Worm (Caenorhabditis elegans) whole organism, L4 larva: Measurements from ENCODE around the gene F53A3.1.

Experiments
- F10B5.3 ChIP-seq: sonication (generic microtip); optimal IDR thresholded peaks from 2 replicates; lab custom pipeline; 2016; ENCODE audit warnings: mild to moderate bottlenecking, missing genetic modification characterization, missing compliant biosample characterization
- F37D6.2 ChIP-seq: sonication (generic microtip); optimal IDR thresholded peaks from 2 replicates; lab custom pipeline; 2016; ENCODE audit warnings: mild to moderate bottlenecking, missing genetic modification characterization, missing compliant biosample characterization
- F49E8.2 ChIP-seq: sonication (generic microtip); optimal IDR thresholded peaks from 2 replicates; lab custom pipeline; 2016; ENCODE audit warnings: missing compliant biosample characterization, mild to moderate bottlenecking, missing genetic modification characterization, borderline replicate concordance
- Y105C5A.15 ChIP-seq: fragments of 200-800 bp; sonication (Bioruptor generic); IDR thresholded peaks from 2 replicates; pipeline ENCODE4 v1.3.6; 2022; ENCODE audit warnings: missing genetic modification characterization, missing compliant biosample characterization
- ZK337.2 ChIP-seq: fragments of 200-800 bp; sonication (Bioruptor generic); IDR thresholded peaks from 2 replicates; pipeline ENCODE4 v1.3.6; 2022; ENCODE audit warnings: missing genetic modification reagents, missing genetic modification characterization, missing compliant biosample characterization
- ZK546.5 ChIP-seq, 2 experiments: sonication (generic microtip); optimal IDR thresholded peaks; 2 replicates each; lab custom pipeline; 2017; ENCODE audit warnings: missing biosample characterization in 2 of 2, missing genetic modification characterization in 2 of 2
- aha-1 ChIP-seq: fragments of 150-350 bp; peaks from one replicate; lab custom pipeline; 2014; ENCODE audit warnings: missing biosample characterization, missing genetic modification characterization
- arid-1 ChIP-seq: fragments of 200-800 bp; sonication (Bioruptor generic); conservative IDR thresholded peaks from 2 replicates; pipeline ENCODE4 v1.3.6; 2022; ENCODE audit warnings: missing genetic modification reagents, missing genetic modification characterization, missing compliant biosample characterization
- ceh-20 ChIP-seq: fragments of 200-800 bp; sonication (Bioruptor generic); IDR thresholded peaks from 2 replicates; pipeline ENCODE4 v1.3.6; 2022; ENCODE audit warnings: missing genetic modification reagents, missing genetic modification characterization, missing compliant biosample characterization
- ceh-44 ChIP-seq: fragments of 200-800 bp; sonication (Bioruptor generic); IDR thresholded peaks from 2 replicates; pipeline ENCODE4 v1.3.6; 2022; ENCODE audit warnings: missing genetic modification reagents, missing genetic modification characterization, missing compliant biosample characterization
- ceh-62 ChIP-seq: sonication (generic microtip); optimal IDR thresholded peaks from 2 replicates; lab custom pipeline; 2017; ENCODE audit warnings: missing biosample characterization, missing genetic modification characterization
- cey-2 ChIP-seq: sonication (generic microtip); optimal IDR thresholded peaks from 3 replicates; lab custom pipeline; 2017; ENCODE audit warnings: missing genetic modification characterization, mild to moderate bottlenecking, missing compliant biosample characterization, antibody characterized with exemption, borderline replicate concordance; ENCODE audit not compliant: insufficient read depth
- dmd-6 ChIP-seq: fragments of 200-800 bp; sonication (Bioruptor generic); IDR thresholded peaks from 2 replicates; pipeline ENCODE4 v1.3.6; 2022; ENCODE audit warnings: missing genetic modification reagents, missing genetic modification characterization, missing compliant biosample characterization
- dmd-9 ChIP-seq: fragments of 200-800 bp; sonication (Bioruptor generic); IDR thresholded peaks from 2 replicates; pipeline ENCODE4 v1.3.6; 2022; ENCODE audit warnings: missing genetic modification reagents, missing genetic modification characterization, missing compliant biosample characterization
- duxl-1 ChIP-seq: sonication (generic microtip); optimal IDR thresholded peaks from 2 replicates; lab custom pipeline; 2016; ENCODE audit warnings: mild to moderate bottlenecking, missing genetic modification characterization, moderate library complexity, missing compliant biosample characterization; ENCODE audit not compliant: poor library complexity
- dve-1 ChIP-seq: sonication (generic microtip); optimal IDR thresholded peaks from 2 replicates; lab custom pipeline; 2017; ENCODE audit warnings: antibody characterized with exemption, mild to moderate bottlenecking, missing genetic modification characterization, missing compliant biosample characterization; ENCODE audit not compliant: insufficient read depth
- egl-43 ChIP-seq: fragments of 200-800 bp; sonication (Bioruptor generic); IDR thresholded peaks from 2 replicates; pipeline ENCODE4 v1.3.6; 2022; ENCODE audit warnings: missing genetic modification reagents, missing genetic modification characterization, missing compliant biosample characterization
- gei-8 ChIP-seq: fragments of 200-800 bp; sonication (Bioruptor generic); optimal IDR thresholded peaks from 2 replicates; lab custom pipeline; 2018; ENCODE audit warnings: mild to moderate bottlenecking, missing genetic modification characterization, missing compliant biosample characterization
- hif-1 ChIP-seq, 2 experiments: sonication (generic microtip); optimal IDR thresholded peaks; 2 replicates each; lab custom pipeline; 2016 to 2017; ENCODE audit warnings: missing compliant biosample characterization in 2 of 2, missing genetic modification characterization in 2 of 2, missing genetic modification reagents in 2 of 2, missing genotype in 2 of 2, mild to moderate bottlenecking in 1 of 2
- hlh-11 ChIP-seq: fragments of 200-800 bp; sonication (Bioruptor generic); optimal IDR thresholded peaks from 2 replicates; lab custom pipeline; 2018; ENCODE audit warnings: mild to moderate bottlenecking, missing genetic modification characterization, missing compliant biosample characterization
- hlh-30 ChIP-seq: sonication (generic microtip); optimal IDR thresholded peaks from 2 replicates; lab custom pipeline; 2017; ENCODE audit warnings: antibody characterized with exemption, mild to moderate bottlenecking, missing genetic modification characterization, missing compliant biosample characterization; ENCODE audit not compliant: insufficient read depth
- jun-1 ChIP-seq: fragments of 150-350 bp; optimal IDR thresholded peaks from 2 replicates; lab custom pipeline; 2014; ENCODE audit warnings: missing biosample characterization, missing genetic modification reagents, missing genetic modification characterization
- lim-7 ChIP-seq: fragments of 200-800 bp; sonication (Bioruptor generic); IDR thresholded peaks from 2 replicates; pipeline ENCODE4 v1.3.6; 2022; ENCODE audit warnings: missing genetic modification characterization, missing compliant biosample characterization
- lin-1 ChIP-seq: fragments of 200-800 bp; sonication (Bioruptor generic); IDR thresholded peaks from 2 replicates; pipeline ENCODE4 v1.3.6; 2022; ENCODE audit warnings: missing genetic modification reagents, missing genetic modification characterization, missing compliant biosample characterization
- lin-13 ChIP-seq: fragments of 150-350 bp; optimal IDR thresholded peaks from 2 replicates; lab custom pipeline; 2014; ENCODE audit warnings: missing biosample characterization, missing genetic modification reagents, missing genetic modification characterization
- lin-38 ChIP-seq: fragments of 200-800 bp; sonication (Bioruptor generic); IDR thresholded peaks from 2 replicates; pipeline ENCODE4 v1.3.6; 2022; ENCODE audit warnings: missing genetic modification reagents, missing genetic modification characterization, missing compliant biosample characterization
- lsy-2 ChIP-seq, 2 experiments: fragments of 150-350 bp in 1 of 2; sonication (generic microtip) in 1 of 2; optimal IDR thresholded peaks; 2 replicates each; lab custom pipeline; 2014 to 2017; ENCODE audit warnings: missing biosample characterization in 2 of 2, missing genetic modification characterization in 2 of 2
- mep-1 ChIP-seq: fragments of 150-350 bp; sonication (generic microtip); optimal IDR thresholded peaks from 3 replicates; lab custom pipeline; 2014; ENCODE audit warnings: missing biosample characterization, missing genetic modification characterization
- mes-2 ChIP-seq: sonication (generic microtip); optimal IDR thresholded peaks from 2 replicates; lab custom pipeline; 2016; ENCODE audit warnings: missing genotype, mild to moderate bottlenecking, missing genetic modification characterization, missing compliant biosample characterization; ENCODE audit not compliant: poor library complexity, severe bottlenecking
- nhr-10 ChIP-seq: fragments of 150-350 bp; optimal IDR thresholded peaks from 2 replicates; lab custom pipeline; 2014; ENCODE audit warnings: missing biosample characterization, missing genetic modification characterization
- nhr-11 ChIP-seq: fragments of 150-350 bp; optimal IDR thresholded peaks from 2 replicates; lab custom pipeline; 2014; ENCODE audit warnings: missing biosample characterization, missing genetic modification characterization
- nhr-111 ChIP-seq: fragments of 200-800 bp; sonication (Bioruptor generic); optimal IDR thresholded peaks from 2 replicates; lab custom pipeline; 2018; ENCODE audit warnings: mild to moderate bottlenecking, missing genetic modification characterization, missing compliant biosample characterization
- nhr-25 ChIP-seq: sonication (generic microtip); optimal IDR thresholded peaks from 2 replicates; lab custom pipeline; 2017; ENCODE audit warnings: missing genetic modification characterization, mild to moderate bottlenecking, missing compliant biosample characterization, antibody characterized with exemption, moderate library complexity, borderline replicate concordance; ENCODE audit not compliant: insufficient read depth
- nhr-42 ChIP-seq: fragments of 200-800 bp; sonication (Bioruptor generic); IDR thresholded peaks from 2 replicates; pipeline ENCODE4 v1.3.6; 2022; ENCODE audit warnings: missing genetic modification characterization, missing compliant biosample characterization
- pha-4 ChIP-seq, 2 experiments: fragments of 150-350 bp in 1 of 2; fragments of 200-800 bp in 1 of 2; sonication (Bioruptor generic) in 1 of 2; IDR thresholded peaks in 1 of 2; optimal IDR thresholded peaks in 1 of 2; 2 replicates each; pipeline versions ENCODE4 v1.3.6 to Lab custom; 2014 to 2022; ENCODE audit warnings: missing genetic modification characterization in 2 of 2, missing genetic modification reagents in 2 of 2, missing biosample characterization in 1 of 2, missing compliant biosample characterization in 1 of 2
- php-3 ChIP-seq: fragments of 200-800 bp; sonication (Bioruptor generic); IDR thresholded peaks from 2 replicates; pipeline ENCODE4 v1.3.6; 2022; ENCODE audit warnings: missing genetic modification reagents, missing genetic modification characterization, missing compliant biosample characterization
- rbr-2 ChIP-seq: sonication (generic microtip); optimal IDR thresholded peaks from 2 replicates; lab custom pipeline; 2016; ENCODE audit warnings: missing genotype, missing genetic modification characterization, missing compliant biosample characterization
- saeg-2 ChIP-seq: fragments of 200-800 bp; sonication (Bioruptor generic); IDR thresholded peaks from 2 replicates; pipeline ENCODE4 v1.3.6; 2022; ENCODE audit warnings: missing genetic modification reagents, missing genetic modification characterization, missing compliant biosample characterization
- sdz-12 ChIP-seq: fragments of 200-800 bp; sonication (Bioruptor generic); optimal IDR thresholded peaks from 2 replicates; lab custom pipeline; 2018; ENCODE audit warnings: mild to moderate bottlenecking, missing genetic modification characterization, missing compliant biosample characterization
- spr-1 ChIP-seq: sonication (generic microtip); optimal IDR thresholded peaks from 2 replicates; lab custom pipeline; 2016; ENCODE audit warnings: mild to moderate bottlenecking, missing genetic modification characterization, missing compliant biosample characterization
- tra-1 ChIP-seq: fragments of 200-800 bp; sonication (Bioruptor generic); IDR thresholded peaks from 2 replicates; pipeline ENCODE4 v1.3.6; 2022; ENCODE audit warnings: missing genetic modification reagents, missing genetic modification characterization, missing compliant biosample characterization
- unc-39 ChIP-seq: sonication (generic microtip); optimal IDR thresholded peaks from 2 replicates; lab custom pipeline; 2017; ENCODE audit warnings: missing biosample characterization, missing genetic modification characterization
- unc-62 ChIP-seq, 3 experiments: fragments of 150-350 bp in 1 of 3; sonication (generic microtip); optimal IDR thresholded peaks in 2 of 3; peaks in 1 of 3; 1 replicate in 1 of 3; 2 replicates in 2 of 3; lab custom pipeline; 2014 to 2017; ENCODE audit warnings: missing biosample characterization in 3 of 3, missing genetic modification characterization in 3 of 3, missing genetic modification reagents in 3 of 3, missing genotype in 1 of 3
- zip-2 ChIP-seq: fragments of 150-350 bp; optimal IDR thresholded peaks from 2 replicates; lab custom pipeline; 2014; ENCODE audit warnings: missing biosample characterization, missing genetic modification characterization
- ztf-7 ChIP-seq: fragments of 150-350 bp; optimal IDR thresholded peaks from 2 replicates; lab custom pipeline; 2014; ENCODE audit warnings: missing biosample characterization, missing genetic modification characterization

Gene F53A3.1

DNA sequence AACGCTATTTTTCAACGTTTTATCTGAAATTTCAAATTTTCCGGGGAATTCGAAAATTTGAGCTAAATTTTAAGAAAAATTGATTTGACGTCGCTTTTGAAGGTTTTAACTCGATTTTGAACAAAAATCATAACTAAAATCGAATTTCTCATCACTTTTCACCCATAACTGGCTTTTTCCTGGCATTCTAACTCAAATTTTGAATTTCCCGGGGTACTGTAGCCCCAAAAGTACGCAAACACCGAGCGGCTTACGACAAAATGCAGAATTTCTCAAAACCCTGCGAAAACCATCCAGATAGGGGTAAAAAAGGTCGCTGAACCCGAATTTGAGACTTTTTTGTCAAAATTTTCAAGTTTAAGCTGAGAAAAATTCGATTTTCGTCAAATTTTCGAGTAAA is 16.2 kb downstream of the F53A3.1 start:
- TF ChIP-seq jun-1 (tag; lab: Kevin White, UChicago) (no peak), gei-8 (GFP tag; lab: Kevin White, UChicago) (no peak), lin-13 (peak; percentile 5), unc-62 (GFP tag; optimal IDR thresholded peaks at IDR 0.05 in 1 of 2; lab: Kevin White, UChicago) (peak in 1 of 2 experiments; percentile 62), unc-62 (tag; optimal IDR thresholded peaks at IDR 0.05; lab: Kevin White, UChicago) (no peak), mep-1 (tag; lab: Kevin White, UChicago) (no peak), spr-1 (tag; lab: Kevin White, UChicago) (no peak), ZK546.5 (tag; optimal IDR thresholded peaks at IDR 0.05; lab: Kevin White, UChicago) (no peak), nhr-111 (GFP tag; lab: Kevin White, UChicago) (no peak), ceh-62 (tag; lab: Kevin White, UChicago) (no peak), lsy-2 (tag; optimal IDR thresholded peaks at IDR 0.05; lab: Kevin White, UChicago) (peak in 1 of 2 experiments; percentile 2)

DNA sequence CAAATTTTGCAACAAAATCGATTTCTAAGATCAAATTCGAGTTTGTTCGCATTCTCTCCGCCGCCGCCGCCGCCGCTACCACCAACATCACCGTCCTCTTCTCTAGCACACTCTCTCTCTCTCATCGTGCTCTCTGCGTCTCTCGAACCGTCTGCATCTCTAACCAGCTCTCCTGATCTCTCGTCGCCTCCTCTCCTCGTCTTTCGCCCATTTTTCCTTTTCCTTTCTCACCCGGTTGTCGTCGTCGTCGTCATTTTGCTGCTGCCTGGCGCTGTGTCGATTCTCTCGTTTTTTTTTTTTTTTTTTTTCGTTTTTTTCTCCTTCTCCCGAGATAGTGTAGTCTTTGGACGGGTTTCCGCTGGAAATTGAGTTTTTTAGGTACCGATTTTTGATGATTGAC is 17.0 kb downstream of the F53A3.1 start:
- TF ChIP-seq hlh-11, result peak; percentile 99
- peak; percentile 81 for TF ChIP-seq cey-2
- peak in 1 of 2 experiments; percentile 76 for TF ChIP-seq hif-1 (tag; optimal IDR thresholded peaks at IDR 0.05; lab: Kevin White, UChicago)
- TF ChIP-seq dve-1 (tag; lab: Kevin White, UChicago), result peak; percentile 83
- TF ChIP-seq lin-38 (GFP tag; lab: Robert Waterston, UW), result peak; percentile 73
- TF ChIP-seq mes-2 (tag; lab: Kevin White, UChicago), result peak; percentile 74
- TF ChIP-seq arid-1 (GFP tag; lab: Robert Waterston, UW), result peak; percentile 72
- TF ChIP-seq dmd-9 (GFP tag; lab: Robert Waterston, UW), result peak; percentile 4; the same call in 1 of the 2 replicates
- TF ChIP-seq ceh-44, result no peak
- no peak for TF ChIP-seq ZK546.5 (tag; optimal IDR thresholded peaks at IDR 0.05; lab: Kevin White, UChicago)
- TF ChIP-seq php-3 (GFP tag; lab: Robert Waterston, UW), result peak; percentile 47; the same call in 1 of the 2 replicates
- TF ChIP-seq pha-4 (GFP tag; IDR thresholded peaks at IDR 0.05; lab: Robert Waterston, UW), result peak; percentile 95
- TF ChIP-seq pha-4 (tag; optimal IDR thresholded peaks at IDR 0.05; lab: Kevin White, UChicago), result no peak
- no peak for TF ChIP-seq F49E8.2 (tag; lab: Kevin White, UChicago)
- peak; percentile 73 for TF ChIP-seq F37D6.2
- peak; percentile 92 for TF ChIP-seq lin-1 (GFP tag; lab: Robert Waterston, UW)
- TF ChIP-seq duxl-1 (tag; lab: Kevin White, UChicago), result peak; percentile 43
- peak; percentile 92 for TF ChIP-seq gei-8 (GFP tag; lab: Kevin White, UChicago)
- peak; percentile 88 for TF ChIP-seq nhr-11
- TF ChIP-seq ceh-20, result peak; percentile 97
- TF ChIP-seq mep-1 (tag; lab: Kevin White, UChicago), result peak; percentile 88
- TF ChIP-seq zip-2, result no peak
- TF ChIP-seq Y105C5A.15 (GFP tag; lab: Robert Waterston, UW), result no peak
- peak; percentile 90 for TF ChIP-seq hlh-30 (tag; lab: Kevin White, UChicago)
- TF ChIP-seq tra-1 (GFP tag; lab: Robert Waterston, UW), result peak; percentile 96
- TF ChIP-seq ZK337.2 (GFP tag; lab: Robert Waterston, UW), result peak; percentile 47; the same call in 1 of the 2 replicates
- TF ChIP-seq saeg-2 (GFP tag; lab: Robert Waterston, UW), result peak; percentile 91
- TF ChIP-seq nhr-25 (tag; lab: Kevin White, UChicago), result peak; percentile 89
- TF ChIP-seq unc-62 (GFP tag; optimal IDR thresholded peaks at IDR 0.05 in 1 of 2; lab: Kevin White, UChicago), result peak in 1 of 2 experiments; percentile 98
- no peak for TF ChIP-seq unc-62 (tag; optimal IDR thresholded peaks at IDR 0.05; lab: Kevin White, UChicago)
- no peak for TF ChIP-seq F10B5.3
- TF ChIP-seq unc-39 (tag; lab: Kevin White, UChicago), result no peak
- TF ChIP-seq dmd-6 (GFP tag; lab: Robert Waterston, UW), result peak; percentile 100
- TF ChIP-seq aha-1 (tag; lab: Kevin White, UChicago), result peak; percentile 97
- TF ChIP-seq sdz-12 (GFP tag; lab: Kevin White, UChicago), result no peak
- TF ChIP-seq rbr-2, result peak; percentile 90
- TF ChIP-seq nhr-42 (GFP tag; lab: Robert Waterston, UW), result peak; percentile 56; the same call in 1 of the 2 replicates
- no peak for TF ChIP-seq lim-7 (GFP tag; lab: Robert Waterston, UW)
- TF ChIP-seq egl-43, result peak; percentile 79
- no peak for TF ChIP-seq ztf-7 (tag; lab: Kevin White, UChicago)
- TF ChIP-seq nhr-10 (tag; lab: Kevin White, UChicago), result peak; percentile 79
